Fruit fly (Drosophila melanogaster): ENCODE data around the gene glec.
A peak's percentile ranks its signal among the peaks of the same experiment; 100 is the strongest.

glec gene

dm6 chr3R:21828040-21828526 is 28.0 kb downstream of the glec start (continued):
- TF ChIP-seq kni (GFP tag; optimal IDR thresholded peaks at IDR 0.05) (peak; percentile 87), CG16815 (GFP tag; optimal IDR thresholded peaks at IDR 0.05) (peak; percentile 84), Hr3 (GFP tag; optimal IDR thresholded peaks at IDR 0.05) (peak; percentile 78), row (GFP tag; IDR thresholded peaks at IDR 0.05) (peak; percentile 86), Gug (GFP tag; IDR thresholded peaks at IDR 0.05) (peak; percentile 62; the same call in 3 of the 4 replicates), Dll (GFP tag; IDR thresholded peaks at IDR 0.05; ENCODE audit: partially characterized antibody) (0 out of 4 replicates have a peak, but pooled peaks have one; percentile 36), Hey (tag; optimal IDR thresholded peaks at IDR 0.05) (no peak), pb (GFP tag; optimal IDR thresholded peaks at IDR 0.05) (peak; percentile 46), tap (tag; optimal IDR thresholded peaks at IDR 0.05) (peak; percentile 7), dmrt11E (tag; optimal IDR thresholded peaks at IDR 0.05) (peak; percentile 95), CG4328 (GFP tag; optimal IDR thresholded peaks at IDR 0.05) (no peak), CG6175 (GFP tag; IDR thresholded peaks at IDR 0.05) (no peak), CG31365 (tag; optimal IDR thresholded peaks at IDR 0.05) (peak; percentile 7), Dfd (GFP tag; optimal IDR thresholded peaks at IDR 0.05) (no peak), GATAe (GFP tag; conservative IDR thresholded peaks at IDR 0.05) (no peak), CG2116 (GFP tag; optimal IDR thresholded peaks at IDR 0.05) (no peak), Chrac-16 (GFP tag; optimal IDR thresholded peaks at IDR 0.05) (peak; percentile 80), crp (GFP tag; optimal IDR thresholded peaks at IDR 0.05) (no peak), CG15696 (tag; optimal IDR thresholded peaks at IDR 0.05) (peak; percentile 63), otp (GFP tag; IDR thresholded peaks at IDR 0.05) (peak; percentile 88), gce (GFP tag; IDR thresholded peaks at IDR 0.05) (peak; percentile 79; the same call in 2 of the 3 replicates), B-H1 (GFP tag; IDR thresholded peaks at IDR 0.05) (no peak), CG17186 (GFP tag; optimal IDR thresholded peaks at IDR 0.05) (peak; percentile 76), CG32772 (GFP tag; IDR thresholded peaks at IDR 0.05) (peak; percentile 87), Opbp (GFP tag; IDR thresholded peaks at IDR 0.05; ENCODE audit: partially characterized antibody) (no peak), en (GFP tag; optimal IDR thresholded peaks at IDR 0.05) (peak; percentile 37), wor (GFP tag; IDR thresholded peaks at IDR 0.05) (peak; percentile 83), CG1603 (tag; optimal IDR thresholded peaks at IDR 0.05) (peak; percentile 93), CG8290 (GFP tag; optimal IDR thresholded peaks at IDR 0.05) (peak; percentile 8), CG8290 (tag; optimal IDR thresholded peaks at IDR 0.05) (peak in 1 of 2 experiments; percentile 54), Med (GFP tag) (peak; percentile 94), slbo (GFP tag; IDR thresholded peaks at IDR 0.05) (peak; percentile 32; the same call in 1 of the 2 replicates), CG10431 (GFP tag; optimal IDR thresholded peaks at IDR 0.05) (no peak), rib (GFP tag; IDR thresholded peaks at IDR 0.05) (no peak), CG13287 (GFP tag; IDR thresholded peaks at IDR 0.05; ENCODE audit: partially characterized antibody) (no peak), CG8944 (GFP tag; optimal IDR thresholded peaks at IDR 0.05) (peak; percentile 81), seq (GFP tag; IDR thresholded peaks at IDR 0.05) (no peak), Dp (GFP tag; optimal IDR thresholded peaks at IDR 0.05) (no peak), Myb (GFP tag; optimal IDR thresholded peaks at IDR 0.05) (peak; percentile 35), jigr1 (GFP tag; IDR thresholded peaks at IDR 0.05) (peak; percentile 67; the same call in 2 of the 3 replicates), CG12391 (tag; optimal IDR thresholded peaks at IDR 0.05) (peak; percentile 83), CG4360 (GFP tag; IDR thresholded peaks at IDR 0.05) (peak; percentile 40), Oaz (GFP tag; IDR thresholded peaks at IDR 0.05) (no peak), CG31388 (GFP tag; optimal IDR thresholded peaks at IDR 0.05) (no peak), sens-2 (GFP tag; IDR thresholded peaks at IDR 0.05) (peak; percentile 46; the same call in 1 of the 2 replicates), CG1602 (GFP tag; optimal IDR thresholded peaks at IDR 0.05) (peak; percentile 79), phol (tag; optimal IDR thresholded peaks at IDR 0.05) (peak; percentile 87), eve (GFP tag; optimal IDR thresholded peaks at IDR 0.05) (peak in 1 of 2 experiments; percentile 95), Nf-YB (GFP tag; optimal IDR thresholded peaks at IDR 0.05) (peak; percentile 33), Scr (GFP tag; IDR thresholded peaks at IDR 0.05; ENCODE audit: partially characterized antibody) (no peak), CG6813 (GFP tag; optimal IDR thresholded peaks at IDR 0.05) (peak; percentile 52)
